Worm (Caenorhabditis elegans) whole organism, late embryonic: Measurements from ENCODE around the gene ife-2.

ENCODE experiments used
- F13H6.1 ChIP-seq: sonication (generic microtip); optimal IDR thresholded peaks from 2 replicates; lab custom pipeline; 2016; ENCODE audit warnings: missing genetic modification characterization, missing compliant biosample characterization
- K09A11.1 ChIP-seq: sonication (generic microtip); optimal IDR thresholded peaks from 2 replicates; lab custom pipeline; 2017; ENCODE audit warnings: antibody characterized with exemption, mild to moderate bottlenecking, missing genetic modification characterization, missing compliant biosample characterization; ENCODE audit not compliant: insufficient read depth
- ama-1 ChIP-seq: fragments of 150-350 bp; optimal IDR thresholded peaks from 2 replicates; lab custom pipeline; 2014
- ceh-14 ChIP-seq: sonication (generic microtip); optimal IDR thresholded peaks from 2 replicates; lab custom pipeline; 2016; ENCODE audit warnings: missing genotype, missing genetic modification characterization, missing compliant biosample characterization
- ceh-19 ChIP-seq: fragments of 200-800 bp; sonication (Bioruptor generic); optimal IDR thresholded peaks from 2 replicates; lab custom pipeline; 2018; ENCODE audit warnings: mild to moderate bottlenecking, missing genetic modification characterization, missing compliant biosample characterization
- ceh-24 ChIP-seq: sonication (generic microtip); optimal IDR thresholded peaks from 2 replicates; lab custom pipeline; 2016; ENCODE audit warnings: mild to moderate bottlenecking, missing genetic modification characterization, missing compliant biosample characterization
- ceh-30 ChIP-seq: fragments of 150-350 bp; optimal IDR thresholded peaks from 2 replicates; lab custom pipeline; 2014; ENCODE audit warnings: missing biosample characterization, missing genetic modification characterization
- ceh-31 ChIP-seq: sonication (generic microtip); optimal IDR thresholded peaks from 2 replicates; lab custom pipeline; 2016; ENCODE audit warnings: missing genetic modification characterization, missing compliant biosample characterization
- ceh-34 ChIP-seq: sonication (generic microtip); optimal IDR thresholded peaks from 2 replicates; lab custom pipeline; 2016; ENCODE audit warnings: mild to moderate bottlenecking, missing genetic modification characterization, missing compliant biosample characterization
- ceh-45 ChIP-seq: fragments of 200-800 bp; sonication (Bioruptor generic); IDR thresholded peaks from 2 replicates; pipeline ENCODE4 v1.3.6; 2022; ENCODE audit warnings: missing genetic modification reagents, missing genetic modification characterization, missing compliant biosample characterization
- ceh-48 ChIP-seq: sonication (generic microtip); optimal IDR thresholded peaks from 2 replicates; lab custom pipeline; 2016; ENCODE audit warnings: missing genetic modification characterization, inconsistent platforms, missing compliant biosample characterization
- ceh-6 ChIP-seq: fragments of 200-800 bp; sonication (Bioruptor generic); optimal IDR thresholded peaks from 2 replicates; lab custom pipeline; 2018; ENCODE audit warnings: mild to moderate bottlenecking, missing genetic modification characterization, missing compliant biosample characterization
- ceh-9 ChIP-seq: sonication (generic microtip); optimal IDR thresholded peaks from 2 replicates; lab custom pipeline; 2016; ENCODE audit warnings: mild to moderate bottlenecking, missing genetic modification characterization, inconsistent platforms, missing compliant biosample characterization
- che-1 ChIP-seq: sonication (generic microtip); optimal IDR thresholded peaks from 2 replicates; lab custom pipeline; 2016; ENCODE audit warnings: mild to moderate bottlenecking, missing genetic modification characterization, missing compliant biosample characterization
- ets-4 ChIP-seq: sonication (generic microtip); optimal IDR thresholded peaks from 2 replicates; lab custom pipeline; 2016; ENCODE audit warnings: missing genetic modification characterization, missing compliant biosample characterization
- eyg-1 ChIP-seq: sonication (generic microtip); optimal IDR thresholded peaks from 2 replicates; lab custom pipeline; 2016; ENCODE audit warnings: missing genotype, missing genetic modification characterization, missing compliant biosample characterization
- fax-1 ChIP-seq: sonication (generic microtip); optimal IDR thresholded peaks from 2 replicates; lab custom pipeline; 2016; ENCODE audit warnings: missing genotype, missing genetic modification characterization, missing compliant biosample characterization
- fkh-10 ChIP-seq: fragments of 150-350 bp; optimal IDR thresholded peaks from 2 replicates; lab custom pipeline; 2014; ENCODE audit warnings: missing biosample characterization, missing genetic modification reagents, missing genetic modification characterization
- fkh-6 ChIP-seq: sonication (generic microtip); optimal IDR thresholded peaks from 2 replicates; lab custom pipeline; 2016; ENCODE audit warnings: missing genetic modification characterization, missing compliant biosample characterization
- gmeb-2 ChIP-seq: sonication (generic microtip); optimal IDR thresholded peaks from 2 replicates; lab custom pipeline; 2016; ENCODE audit warnings: missing genetic modification characterization, inconsistent platforms, missing compliant biosample characterization
- hlh-13 ChIP-seq: fragments of 200-800 bp; sonication (Bioruptor generic); optimal IDR thresholded peaks from 2 replicates; lab custom pipeline; 2018; ENCODE audit warnings: mild to moderate bottlenecking, missing genetic modification characterization, missing compliant biosample characterization
- hlh-15 ChIP-seq: sonication (generic microtip); optimal IDR thresholded peaks from 2 replicates; lab custom pipeline; 2016; ENCODE audit warnings: missing genetic modification characterization, missing compliant biosample characterization
- hlh-30 ChIP-seq: sonication (generic microtip); optimal IDR thresholded peaks from 2 replicates; lab custom pipeline; 2017; ENCODE audit warnings: antibody characterized with exemption, missing genetic modification characterization, missing compliant biosample characterization; ENCODE audit not compliant: insufficient read depth
- hlh-6 ChIP-seq: sonication (generic microtip); optimal IDR thresholded peaks from 2 replicates; lab custom pipeline; 2016; ENCODE audit warnings: missing genotype, missing genetic modification characterization, missing compliant biosample characterization
- lim-6 ChIP-seq: sonication (generic microtip); optimal IDR thresholded peaks from 2 replicates; lab custom pipeline; 2016; ENCODE audit warnings: missing genetic modification characterization, missing compliant biosample characterization
- madf-2 ChIP-seq: sonication (generic microtip); optimal IDR thresholded peaks from 2 replicates; lab custom pipeline; 2017; ENCODE audit warnings: missing genetic modification characterization, missing compliant biosample characterization
- mec-3 ChIP-seq: sonication (generic microtip); optimal IDR thresholded peaks from 2 replicates; lab custom pipeline; 2016; ENCODE audit warnings: borderline replicate concordance, missing genetic modification characterization, missing compliant biosample characterization
- nfya-1 ChIP-seq: sonication (generic microtip); optimal IDR thresholded peaks from 2 replicates; lab custom pipeline; 2017; ENCODE audit warnings: missing genetic modification characterization, mild to moderate bottlenecking, missing compliant biosample characterization, antibody characterized with exemption, moderate library complexity
- nhr-11 ChIP-seq: fragments of 150-350 bp; optimal IDR thresholded peaks from 2 replicates; lab custom pipeline; 2014; ENCODE audit warnings: missing biosample characterization, missing genetic modification characterization
- nhr-232 ChIP-seq: sonication (generic microtip); optimal IDR thresholded peaks from 2 replicates; lab custom pipeline; 2016; ENCODE audit warnings: missing genetic modification characterization, missing compliant biosample characterization
- npax-4 ChIP-seq: sonication (generic microtip); optimal IDR thresholded peaks from 2 replicates; lab custom pipeline; 2016; ENCODE audit warnings: missing genetic modification characterization, missing compliant biosample characterization
- odd-2 ChIP-seq: sonication (generic microtip); optimal IDR thresholded peaks from 2 replicates; lab custom pipeline; 2017; ENCODE audit warnings: antibody characterized with exemption, mild to moderate bottlenecking, missing genetic modification characterization, missing compliant biosample characterization
- pag-3 ChIP-seq: sonication (generic microtip); optimal IDR thresholded peaks from 2 replicates; lab custom pipeline; 2016; ENCODE audit warnings: missing compliant biosample characterization, missing genetic modification characterization, borderline replicate concordance
- pat-9 ChIP-seq: fragments of 200-800 bp; sonication (Bioruptor generic); optimal IDR thresholded peaks from 2 replicates; lab custom pipeline; 2018; ENCODE audit warnings: mild to moderate bottlenecking, missing genetic modification characterization, moderate library complexity, missing compliant biosample characterization
- pax-1 ChIP-seq: fragments of 150-350 bp; optimal IDR thresholded peaks from 2 replicates; lab custom pipeline; 2014; ENCODE audit warnings: missing biosample characterization, missing genetic modification characterization
- pha-2 ChIP-seq: sonication (generic microtip); optimal IDR thresholded peaks from 2 replicates; lab custom pipeline; 2017; ENCODE audit warnings: mild to moderate bottlenecking, missing genetic modification characterization, missing compliant biosample characterization
- pha-4 ChIP-seq: fragments of 150-350 bp; optimal IDR thresholded peaks from 2 replicates; lab custom pipeline; 2018; ENCODE audit warnings: missing biosample characterization, missing genetic modification reagents, missing genetic modification characterization
- pros-1 ChIP-seq: fragments of 150-350 bp; optimal IDR thresholded peaks from 2 replicates; lab custom pipeline; 2014; ENCODE audit warnings: missing biosample characterization, missing genetic modification reagents, missing genetic modification characterization
- ref-2 ChIP-seq: sonication (generic microtip); optimal IDR thresholded peaks from 2 replicates; lab custom pipeline; 2016; ENCODE audit warnings: missing genetic modification characterization, missing compliant biosample characterization
- rnt-1 ChIP-seq: sonication (generic microtip); optimal IDR thresholded peaks from 2 replicates; lab custom pipeline; 2016; ENCODE audit warnings: missing genetic modification characterization, missing compliant biosample characterization
- sdc-2 ChIP-seq: sonication (generic microtip); optimal IDR thresholded peaks from 2 replicates; lab custom pipeline; 2016; ENCODE audit warnings: missing genotype, missing genetic modification characterization, missing compliant biosample characterization
- sox-4 ChIP-seq: sonication (generic microtip); optimal IDR thresholded peaks from 2 replicates; lab custom pipeline; 2017; ENCODE audit warnings: mild to moderate bottlenecking, missing genetic modification characterization, inconsistent platforms, missing compliant biosample characterization
- syd-9 ChIP-seq: sonication (generic microtip); optimal IDR thresholded peaks from 2 replicates; lab custom pipeline; 2016; ENCODE audit warnings: mild to moderate bottlenecking, missing genetic modification characterization, moderate library complexity, missing compliant biosample characterization
- tbx-2 ChIP-seq: sonication (generic microtip); optimal IDR thresholded peaks from 2 replicates; lab custom pipeline; 2016; ENCODE audit warnings: missing genetic modification characterization, missing compliant biosample characterization
- tbx-7 ChIP-seq: sonication (generic microtip); optimal IDR thresholded peaks from 2 replicates; lab custom pipeline; 2016; ENCODE audit warnings: missing genotype, missing genetic modification characterization, missing compliant biosample characterization
- ttx-3 ChIP-seq: sonication (generic microtip); optimal IDR thresholded peaks from 2 replicates; lab custom pipeline; 2016; ENCODE audit warnings: missing genetic modification reagents, missing genetic modification characterization, missing compliant biosample characterization
- unc-55 ChIP-seq: sonication (generic microtip); optimal IDR thresholded peaks from 2 replicates; lab custom pipeline; 2017; ENCODE audit warnings: missing biosample characterization, missing genetic modification reagents, missing genetic modification characterization
- zip-5 ChIP-seq: sonication (generic microtip); optimal IDR thresholded peaks from 2 replicates; lab custom pipeline; 2016; ENCODE audit warnings: missing genetic modification characterization, missing compliant biosample characterization
- ztf-16 ChIP-seq: sonication (generic microtip); optimal IDR thresholded peaks from 2 replicates; lab custom pipeline; 2017; ENCODE audit warnings: missing genetic modification characterization, missing compliant biosample characterization

Gene ife-2

ce11 chrX:421407-421784, 38.9 kb upstream of the ife-2 start, which contains the start of gene col-19:
TSS of gene col-19 (plus strand) at chrX:421707.
- TF ChIP-seq fax-1 (no peak), mec-3 (tag; lab: Kevin White, UChicago) (no peak), che-1 (tag; lab: Kevin White, UChicago) (no peak), ttx-3 (tag; lab: Kevin White, UChicago) (no peak), hlh-13 (GFP tag; lab: Kevin White, UChicago) (no peak), zip-5 (tag; lab: Kevin White, UChicago) (no peak), nfya-1 (tag; lab: Kevin White, UChicago) (no peak), nhr-11 (no peak), ztf-16 (tag; lab: Kevin White, UChicago) (no peak), pha-2 (tag; lab: Kevin White, UChicago) (no peak), rnt-1 (tag; lab: Kevin White, UChicago) (no peak), ceh-30 (tag; lab: Kevin White, UChicago) (no peak)

DNA sequence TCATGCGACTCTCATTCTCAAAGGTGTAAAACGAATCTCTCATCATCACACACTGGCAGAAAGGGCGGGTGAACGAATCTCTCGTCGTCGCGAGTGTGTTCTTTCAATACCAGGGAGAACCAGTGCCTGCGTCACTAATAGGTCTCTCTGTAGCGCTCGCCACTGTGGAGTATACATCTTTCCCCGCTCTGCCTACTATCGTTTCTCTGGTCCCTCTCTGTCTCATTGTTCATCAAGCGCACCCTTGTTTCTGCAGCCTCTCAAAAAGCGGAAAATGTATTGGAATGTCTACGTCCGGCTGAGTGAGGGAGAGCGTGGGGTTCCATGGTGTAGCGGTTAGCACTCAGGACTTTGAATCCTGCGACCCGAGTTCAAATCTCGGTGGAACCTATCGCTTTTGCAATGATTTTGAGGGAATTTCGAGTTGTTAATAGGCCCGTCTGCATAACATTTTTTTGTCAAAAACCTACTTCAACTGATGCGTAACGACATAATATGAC, 27.6 kb upstream of the ife-2 start:
- peak; percentile 64 for TF ChIP-seq ceh-45 (GFP tag; lab: Robert Waterston, UW)
- peak; percentile 88 for TF ChIP-seq fkh-6 (tag; lab: Kevin White, UChicago)
- peak; percentile 92 for TF ChIP-seq madf-2
- no peak for TF ChIP-seq nhr-11
- TF ChIP-seq hlh-30 (tag; lab: Kevin White, UChicago), result peak; percentile 39
- TF ChIP-seq sox-4 (tag; lab: Kevin White, UChicago), result peak; percentile 86
- peak; percentile 84 for TF ChIP-seq ztf-16 (tag; lab: Kevin White, UChicago)
- no peak for TF ChIP-seq ama-1
- TF ChIP-seq K09A11.1 (tag; lab: Kevin White, UChicago), result peak; percentile 81
- TF ChIP-seq pat-9 (tag; lab: Kevin White, UChicago), result peak; percentile 87
- peak; percentile 95 for TF ChIP-seq ceh-34 (tag; lab: Kevin White, UChicago)
- TF ChIP-seq mec-3 (tag; lab: Kevin White, UChicago), result peak; percentile 18
- TF ChIP-seq nfya-1 (tag; lab: Kevin White, UChicago), result peak; percentile 84
- TF ChIP-seq eyg-1 (tag; lab: Kevin White, UChicago), result peak; percentile 96
- peak; percentile 89 for TF ChIP-seq ceh-19
- TF ChIP-seq lim-6 (tag; lab: Kevin White, UChicago), result peak; percentile 36
- peak; percentile 83 for TF ChIP-seq che-1 (tag; lab: Kevin White, UChicago)
- TF ChIP-seq ceh-30 (tag; lab: Kevin White, UChicago), result peak; percentile 44
- TF ChIP-seq pag-3 (tag; lab: Kevin White, UChicago), result peak; percentile 72
- peak; percentile 60 for TF ChIP-seq hlh-15
- TF ChIP-seq sdc-2 (tag; lab: Kevin White, UChicago), result peak; percentile 98
- peak; percentile 86 for TF ChIP-seq tbx-2 (tag; lab: Kevin White, UChicago)
- TF ChIP-seq ceh-48 (tag; lab: Kevin White, UChicago), result peak; percentile 65
- peak; percentile 85 for TF ChIP-seq ref-2
- peak; percentile 19 for TF ChIP-seq pros-1 (tag; lab: Kevin White, UChicago)
- peak; percentile 89 for TF ChIP-seq ceh-6 (GFP tag; lab: Kevin White, UChicago)
- TF ChIP-seq tbx-7 (tag; lab: Kevin White, UChicago), result peak; percentile 43
- peak; percentile 79 for TF ChIP-seq ceh-9 (tag; lab: Kevin White, UChicago)
- peak; percentile 92 for TF ChIP-seq hlh-6 (tag; lab: Kevin White, UChicago)
- TF ChIP-seq unc-55 (GFP tag; lab: Kevin White, UChicago), result peak; percentile 1
- TF ChIP-seq ceh-14 (tag; lab: Kevin White, UChicago), result peak; percentile 85
- peak; percentile 72 for TF ChIP-seq npax-4 (tag; lab: Kevin White, UChicago)
- peak; percentile 74 for TF ChIP-seq ceh-24 (tag; lab: Kevin White, UChicago)
- TF ChIP-seq ceh-31 (tag; lab: Kevin White, UChicago), result peak; percentile 95
- no peak for TF ChIP-seq pax-1
- peak; percentile 45 for TF ChIP-seq hlh-13 (GFP tag; lab: Kevin White, UChicago)
- peak; percentile 65 for TF ChIP-seq fkh-10 (GFP tag; lab: Kevin White, UChicago)
- TF ChIP-seq odd-2 (tag; lab: Kevin White, UChicago), result peak; percentile 48
- peak; percentile 90 for TF ChIP-seq syd-9 (tag; lab: Kevin White, UChicago)
- TF ChIP-seq ets-4 (tag; lab: Kevin White, UChicago), result peak; percentile 57
- peak; percentile 87 for TF ChIP-seq gmeb-2
- no peak for TF ChIP-seq pha-4 (tag; lab: Kevin White, UChicago)
- TF ChIP-seq F13H6.1 (tag; lab: Kevin White, UChicago), result peak; percentile 67
- TF ChIP-seq ttx-3 (tag; lab: Kevin White, UChicago), result peak; percentile 79
- peak; percentile 83 for TF ChIP-seq nhr-232
